Worm (Caenorhabditis elegans) whole organism, early embryonic: ENCODE results near the gene T14G12.6.

Experiments
- B0310.2 ChIP-seq: sonication (generic microtip); optimal IDR thresholded peaks from 2 replicates; lab custom pipeline; 2016; ENCODE audit warnings: mild to moderate bottlenecking, missing genetic modification characterization, missing compliant biosample characterization
- aly-1 ChIP-seq: sonication (generic microtip); optimal IDR thresholded peaks from 2 replicates; lab custom pipeline; 2016; ENCODE audit warnings: missing genetic modification characterization, missing compliant biosample characterization
- ama-1 ChIP-seq: fragments of 150-350 bp; optimal IDR thresholded peaks from 2 replicates; lab custom pipeline; 2014
- ceh-13 ChIP-seq: fragments of 200-800 bp; sonication (Bioruptor generic); optimal IDR thresholded peaks from 2 replicates; lab custom pipeline; 2018; ENCODE audit warnings: mild to moderate bottlenecking, missing genetic modification characterization, missing compliant biosample characterization
- ets-7 ChIP-seq: sonication (generic microtip); optimal IDR thresholded peaks from 2 replicates; lab custom pipeline; 2016; ENCODE audit warnings: missing genotype, missing genetic modification characterization, missing compliant biosample characterization
- flt-1 ChIP-seq: fragments of 200-800 bp; sonication (Bioruptor generic); IDR thresholded peaks from 2 replicates; pipeline ENCODE4 v1.3.6; 2022; ENCODE audit warnings: missing genetic modification characterization, missing compliant biosample characterization
- hmbx-1 ChIP-seq: sonication (generic microtip); optimal IDR thresholded peaks from 2 replicates; lab custom pipeline; 2016; ENCODE audit warnings: mild to moderate bottlenecking, missing genetic modification characterization, missing compliant biosample characterization
- scrt-1 ChIP-seq: fragments of 200-800 bp; sonication (Bioruptor generic); IDR thresholded peaks from 2 replicates; pipeline ENCODE4 v1.3.6; 2022; ENCODE audit warnings: missing genetic modification characterization, missing compliant biosample characterization
- tbx-11 ChIP-seq: fragments of 200-800 bp; sonication (Bioruptor generic); IDR thresholded peaks from 2 replicates; pipeline ENCODE4 v1.3.6; 2022; ENCODE audit warnings: missing genetic modification characterization, missing compliant biosample characterization
- tra-4 ChIP-seq: sonication (generic microtip); optimal IDR thresholded peaks from 2 replicates; lab custom pipeline; 2017; ENCODE audit warnings: missing genetic modification characterization, missing compliant biosample characterization

ce11 chrX:3742223-3742622 lies 17.0 kb downstream of the T14G12.6 start, which contains the start of gene fkh-2:
- TF ChIP-seq ceh-13 (GFP tag; lab: Kevin White, UChicago) (no peak), tbx-11 (GFP tag; lab: Robert Waterston, UW) (no peak), ets-7 (tag; lab: Kevin White, UChicago) (no peak), B0310.2 (tag; lab: Kevin White, UChicago) (no peak), ama-1 (lab: Kevin White, UChicago) (no peak), aly-1 (no peak), flt-1 (no peak), tra-4 (tag; lab: Kevin White, UChicago) (no peak), hmbx-1 (tag; lab: Kevin White, UChicago) (no peak), scrt-1 (GFP tag; lab: Robert Waterston, UW) (no peak)
